Worm (Caenorhabditis elegans): Measurements from ENCODE around the gene Y16B4A.2.

DNA sequence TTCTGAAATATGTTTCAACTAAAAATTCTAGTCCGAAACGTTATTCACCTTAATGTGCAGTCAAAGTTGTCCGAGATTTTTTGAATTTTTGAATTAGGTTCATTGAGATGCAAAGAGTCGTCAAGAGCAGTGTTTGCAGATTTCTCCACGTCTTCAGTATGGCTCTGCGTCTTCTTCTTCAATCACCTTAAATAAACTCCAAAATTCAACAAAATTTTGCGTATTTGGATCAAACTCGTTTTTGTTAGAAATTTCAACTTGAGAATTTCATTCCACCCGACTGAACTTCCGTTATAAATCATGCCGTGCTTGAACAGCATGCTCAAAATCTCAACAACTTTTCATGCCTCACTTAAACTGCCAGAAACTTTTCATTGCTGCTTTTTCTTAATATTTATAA, 40.4 kb upstream of the Y16B4A.2 start, which contains the start of gene T04C10.3:
- TF ChIP-seq mab-5 (tag; optimal IDR thresholded peaks at IDR 0.05) (no peak), pha-4 (tag; optimal IDR thresholded peaks at IDR 0.05) (no peak), ces-1 (GFP tag; optimal IDR thresholded peaks at IDR 0.05) (no peak), nhr-28 (tag; optimal IDR thresholded peaks at IDR 0.05) (no peak), snpc-4 (tag; optimal IDR thresholded peaks at IDR 0.05) (no peak), elt-1 (tag; optimal IDR thresholded peaks at IDR 0.05; ENCODE audit: borderline replicate concordance, insufficient read depth) (no peak), nhr-12 (tag; optimal IDR thresholded peaks at IDR 0.05) (no peak), mep-1 (tag; optimal IDR thresholded peaks at IDR 0.05) (no peak), lsy-2 (tag; optimal IDR thresholded peaks at IDR 0.05) (no peak), blmp-1 (tag; optimal IDR thresholded peaks at IDR 0.05) (no peak), nhr-76 (tag; optimal IDR thresholded peaks at IDR 0.05) (no peak), unc-62 (GFP tag; optimal IDR thresholded peaks at IDR 0.05) (no peak), lin-13 (tag; optimal IDR thresholded peaks at IDR 0.05) (no peak)
